Worm (Caenorhabditis elegans): ENCODE results near the gene col-2.

The col-2 gene

DNA sequence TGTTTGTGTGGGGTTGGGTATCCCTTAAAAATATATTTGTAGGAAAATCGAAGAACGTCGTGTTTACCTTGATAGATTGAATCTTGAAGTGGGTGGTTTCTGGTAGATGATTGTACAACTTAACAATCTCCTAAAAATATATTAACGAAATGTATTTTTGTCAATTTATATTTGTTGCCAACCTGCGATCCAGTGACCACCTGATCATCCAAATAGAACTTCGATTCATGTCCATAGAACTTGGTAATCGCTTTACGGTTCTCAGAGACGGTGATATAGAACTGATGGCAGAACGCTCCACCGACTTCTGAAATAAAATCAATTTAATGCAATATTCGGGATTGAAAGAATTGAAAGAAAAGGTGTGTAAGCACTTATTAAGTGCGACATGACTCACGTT is 43.2 kb upstream of the col-2 start:
- TF ChIP-seq tlf-1 (GFP tag; optimal IDR thresholded peaks at IDR 0.05) (no peak), K11D2.4 (GFP tag; IDR thresholded peaks at IDR 0.05) (no peak), lin-26 (GFP tag; IDR thresholded peaks at IDR 0.05) (0 out of 2 replicates have a peak, but pooled peaks have one; percentile 53), F37B4.10 (GFP tag; IDR thresholded peaks at IDR 0.05) (no peak), madf-8 (GFP tag; conservative IDR thresholded peaks at IDR 0.05) (no peak), sea-2 (GFP tag; IDR thresholded peaks at IDR 0.05) (no peak)

DNA sequence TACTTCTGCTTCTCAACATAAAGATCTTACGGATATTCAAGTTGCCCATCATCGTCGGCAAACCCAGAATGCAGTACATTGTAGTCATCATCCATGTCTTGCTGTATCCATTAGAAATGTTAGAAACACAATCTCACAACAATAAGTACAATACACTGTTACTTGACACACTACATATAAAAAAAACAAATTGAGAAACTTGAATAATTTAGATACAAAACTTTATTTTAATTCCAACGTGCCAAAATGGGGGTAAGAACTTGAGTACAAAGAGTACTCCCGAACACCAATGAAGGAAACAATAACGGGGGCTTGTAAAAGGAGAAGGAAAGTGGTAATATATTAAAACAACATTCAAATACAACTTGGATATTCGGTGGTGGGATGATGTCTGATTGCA is 41.3 kb upstream of the col-2 start, which contains the start of gene ctf-18:
Gene ctf-18, minus strand, starts transcription at position 101 of the 400 bp plus-strand sequence.
- no peak for TF ChIP-seq lin-40 (tag; optimal IDR thresholded peaks at IDR 0.05)
- no peak for TF ChIP-seq snpc-3.4 (tag; optimal IDR thresholded peaks at IDR 0.05)
- no peak for TF ChIP-seq nhr-179 (tag; optimal IDR thresholded peaks at IDR 0.05)
- TF ChIP-seq hrde-1 (tag; optimal IDR thresholded peaks at IDR 0.05; ENCODE audit: borderline replicate concordance) = peak; percentile 31
- 0 out of 2 replicates have a peak, but pooled peaks have one; percentile 16 for TF ChIP-seq madf-6 (GFP tag; IDR thresholded peaks at IDR 0.05)

DNA sequence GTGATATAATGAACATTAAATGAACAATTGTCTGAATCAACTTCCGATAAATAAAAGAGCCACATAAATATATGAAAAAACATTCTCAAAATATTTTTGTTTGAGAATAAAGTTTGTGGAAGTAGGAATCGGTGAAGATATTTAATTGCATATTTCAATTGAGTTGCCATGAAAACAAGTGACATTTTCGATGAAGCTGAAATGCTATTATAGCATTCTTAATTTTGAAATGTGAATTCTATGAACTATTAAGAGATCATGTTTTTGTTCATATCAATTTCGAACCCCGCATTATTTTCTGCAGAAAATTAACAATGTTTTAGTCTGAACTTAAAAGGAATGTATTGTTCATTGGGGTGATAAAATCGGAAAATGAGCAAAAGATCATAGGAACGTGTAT is 37.0 kb upstream of the col-2 start, which contains the start of gene irld-21:
Gene irld-21, minus strand, starts transcription at position 101 of the 400 bp plus-strand sequence.
- TF ChIP-seq unc-62 (GFP tag; optimal IDR thresholded peaks at IDR 0.05) (no peak), F37B4.10 (GFP tag; IDR thresholded peaks at IDR 0.05) (no peak), let-526 (GFP tag; IDR thresholded peaks at IDR 0.05) (no peak), T26A5.8 (tag; optimal IDR thresholded peaks at IDR 0.05) (no peak), tbp1 (GFP tag; optimal IDR thresholded peaks at IDR 0.05) (no peak), dpl-1 (GFP tag; optimal IDR thresholded peaks at IDR 0.05) (no peak), nhr-120 (GFP tag; IDR thresholded peaks at IDR 0.05) (no peak), hrde-1 (tag; optimal IDR thresholded peaks at IDR 0.05; ENCODE audit: borderline replicate concordance) (no peak), ztf-18 (tag; optimal IDR thresholded peaks at IDR 0.05) (no peak), snpc-3.4 (tag; optimal IDR thresholded peaks at IDR 0.05) (no peak), dox-1 (GFP tag; IDR thresholded peaks at IDR 0.05) (no peak), pha-4 (tag; optimal IDR thresholded peaks at IDR 0.05) (no peak), pbrm-1 (GFP tag; IDR thresholded peaks at IDR 0.05) (no peak), zfh-2 (GFP tag; conservative IDR thresholded peaks at IDR 0.05) (no peak)

- TF ChIP-seq Y95B8A.8 (GFP tag; IDR thresholded peaks at IDR 0.05) (no peak), lsl-1 (GFP tag; optimal IDR thresholded peaks at IDR 0.05) (peak; percentile 17), snpc-3.4 (tag; optimal IDR thresholded peaks at IDR 0.05) (peak; percentile 19), madf-6 (GFP tag; IDR thresholded peaks at IDR 0.05) (0 out of 2 replicates have a peak, but pooled peaks have one; percentile 17), snpc-1.1 (tag; optimal IDR thresholded peaks at IDR 0.05; ENCODE audit: insufficient read depth) (peak; percentile 85), snpc-4 (GFP tag; optimal IDR thresholded peaks at IDR 0.05) (peak; percentile 72), snpc-4 (tag; optimal IDR thresholded peaks at IDR 0.05) (peak; percentile 53 to 91 (median 68)), nhr-90 (tag; optimal IDR thresholded peaks at IDR 0.05) (no peak)
Measured at ce11 chrIV:10116765-10117164, 31.5 kb upstream of the col-2 start.

DNA sequence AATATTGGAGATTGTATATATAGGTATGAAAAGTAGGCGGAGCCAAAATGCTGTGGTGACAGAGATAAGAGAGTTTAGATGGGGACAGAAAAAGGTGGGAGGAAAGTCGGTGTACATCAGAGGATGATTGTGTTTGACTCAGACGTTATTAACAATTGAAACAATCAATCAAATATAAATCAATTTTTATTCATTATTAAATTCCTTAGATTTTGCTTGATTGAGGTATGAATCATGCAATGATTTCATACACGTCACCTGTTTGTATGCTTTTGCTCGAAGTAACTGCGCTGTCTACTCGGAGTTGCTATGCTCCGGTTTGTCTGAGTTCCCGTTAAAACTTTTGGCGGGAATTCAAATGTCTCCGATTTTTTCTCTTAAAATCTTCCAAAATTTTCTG is 29.9 kb upstream of the col-2 start, which contains the start of gene C04G2.10:
Gene C04G2.10, plus strand, starts transcription at position 301 of the 400 bp plus-strand sequence.
- TF ChIP-seq F10E7.11 (tag; optimal IDR thresholded peaks at IDR 0.05) (no peak), snpc-1.3 (tag; optimal IDR thresholded peaks at IDR 0.05; ENCODE audit: insufficient read depth) (no peak), ceh-100 (GFP tag; IDR thresholded peaks at IDR 0.05) (no peak)

Data from whole organism, young adult.